Fruit fly (Drosophila melanogaster) whole organism, embryonic: ENCODE measurements around the gene CG14564.
A peak's percentile ranks its signal among the peaks of the same experiment; 100 is the strongest.

ENCODE experiments used
- Aef1 ChIP-seq: fragments of 200-800 bp; sonication (Bioruptor generic); IDR thresholded peaks from 3 replicates; pipeline ENCODE4 v1.3.6; 2022; ENCODE audit warnings: missing biosample characterization, missing genetic modification characterization
- Asciz ChIP-seq: fragments of 200-800 bp; sonication (Bioruptor generic); optimal IDR thresholded peaks from 2 replicates; lab custom pipeline; 2017; ENCODE audit warnings: missing biosample characterization, mild to moderate bottlenecking, missing genetic modification characterization, missing genetic modification reagents
- B-H2 ChIP-seq: fragments of 200-800 bp; sonication (Bioruptor generic); optimal IDR thresholded peaks from 2 replicates; lab custom pipeline; 2018; ENCODE audit warnings: missing biosample characterization, mild to moderate bottlenecking, missing genetic modification characterization
- CG10147 ChIP-seq: fragments of 200-800 bp; sonication (Bioruptor generic); optimal IDR thresholded peaks from 2 replicates; lab custom pipeline; 2019; ENCODE audit warnings: missing biosample characterization, mild to moderate bottlenecking, missing genetic modification characterization, moderate library complexity
- CG10431 ChIP-seq: fragments of 200-800 bp; sonication (Bioruptor generic); optimal IDR thresholded peaks from 3 replicates; lab custom pipeline; 2018; ENCODE audit warnings: missing biosample characterization, mild to moderate bottlenecking, missing genetic modification characterization
- CG10979 ChIP-seq: fragments of 200-800 bp; sonication (Bioruptor generic); optimal IDR thresholded peaks from 2 replicates; lab custom pipeline; 2018; ENCODE audit warnings: missing biosample characterization, mild to moderate bottlenecking, missing genetic modification characterization, moderate library complexity
- CG11247 ChIP-seq: fragments of 200-800 bp; sonication (Bioruptor generic); IDR thresholded peaks from 2 replicates; pipeline ENCODE4 v1.3.6; 2022; ENCODE audit warnings: missing biosample characterization, missing genetic modification characterization
- CG11456 ChIP-seq: fragments of 200-800 bp; sonication (Bioruptor generic); IDR thresholded peaks from 3 replicates; pipeline ENCODE4 v1.3.6; 2022; ENCODE audit warnings: missing biosample characterization, missing genetic modification characterization
- CG16863 ChIP-seq: fragments of 200-800 bp; sonication (Bioruptor generic); optimal IDR thresholded peaks from 3 replicates; lab custom pipeline; 2016; ENCODE audit warnings: missing biosample characterization, missing genetic modification characterization
- CG17186 ChIP-seq: fragments of 200-800 bp; sonication (Bioruptor generic); optimal IDR thresholded peaks from 3 replicates; lab custom pipeline; 2017; ENCODE audit warnings: missing biosample characterization, missing genetic modification reagents, missing genetic modification characterization
- CG1792 ChIP-seq: fragments of 200-800 bp; sonication (Bioruptor generic); optimal IDR thresholded peaks from 2 replicates; lab custom pipeline; 2016; ENCODE audit warnings: missing biosample characterization, missing genetic modification characterization
- CG18764 ChIP-seq: fragments of 200-800 bp; sonication (Bioruptor generic); optimal IDR thresholded peaks from 3 replicates; lab custom pipeline; 2016; ENCODE audit warnings: missing biosample characterization, missing genetic modification characterization
- CG2202 ChIP-seq: fragments of 200-800 bp; sonication (Bioruptor generic); optimal IDR thresholded peaks from 2 replicates; lab custom pipeline; 2018; ENCODE audit warnings: missing biosample characterization, mild to moderate bottlenecking, missing genetic modification characterization
- CG2712 ChIP-seq: fragments of 200-800 bp; optimal IDR thresholded peaks from 3 replicates; lab custom pipeline; 2019; ENCODE audit warnings: missing biosample characterization, mild to moderate bottlenecking, missing genetic modification characterization, moderate library complexity
- CG31224 ChIP-seq: fragments of 200-800 bp; sonication (Bioruptor generic); IDR thresholded peaks from 2 replicates; pipeline ENCODE4 v1.3.6; 2022; ENCODE audit warnings: missing biosample characterization, missing genetic modification characterization
- CG31388 ChIP-seq: fragments of 200-800 bp; sonication (Bioruptor generic); optimal IDR thresholded peaks from 2 replicates; lab custom pipeline; 2016; ENCODE audit warnings: missing biosample characterization, missing genetic modification characterization
- CG33213 ChIP-seq: fragments of 200-800 bp; sonication (Bioruptor generic); optimal IDR thresholded peaks from 3 replicates; lab custom pipeline; 2016; ENCODE audit warnings: missing biosample characterization, missing genetic modification characterization
- CG5245 ChIP-seq: fragments of 200-800 bp; sonication (Bioruptor generic); optimal IDR thresholded peaks from 3 replicates; lab custom pipeline; 2016; ENCODE audit warnings: missing biosample characterization, missing genetic modification characterization
- CG6791 ChIP-seq: fragments of 200-800 bp; sonication (Bioruptor generic); IDR thresholded peaks from 3 replicates; pipeline ENCODE4 v1.3.6; 2022; ENCODE audit warnings: missing biosample characterization, missing genetic modification characterization; ENCODE audit not compliant: partially characterized antibody
- CG7963 ChIP-seq: fragments of 200-800 bp; sonication (Bioruptor generic); IDR thresholded peaks from 3 replicates; pipeline ENCODE4 v1.3.6; 2022; ENCODE audit warnings: missing biosample characterization, missing genetic modification characterization; ENCODE audit not compliant: partially characterized antibody
- CG7987 ChIP-seq: fragments of 200-800 bp; sonication (Bioruptor generic); optimal IDR thresholded peaks from 2 replicates; lab custom pipeline; 2018; ENCODE audit warnings: missing biosample characterization, mild to moderate bottlenecking, missing genetic modification characterization, moderate library complexity
- CG9876 ChIP-seq: fragments of 200-800 bp; sonication (Bioruptor generic); optimal IDR thresholded peaks from 2 replicates; lab custom pipeline; 2016; ENCODE audit warnings: missing biosample characterization, missing genetic modification characterization
- Deaf1 ChIP-seq: fragments of 200-800 bp; optimal IDR thresholded peaks from 3 replicates; lab custom pipeline; 2019; ENCODE audit warnings: missing biosample characterization, mild to moderate bottlenecking, missing genetic modification characterization, moderate library complexity
- Drgx ChIP-seq: fragments of 200-800 bp; sonication (Bioruptor generic); IDR thresholded peaks from 2 replicates; pipeline ENCODE4 v1.3.6; 2022; ENCODE audit warnings: missing biosample characterization, missing genetic modification characterization
- Elba2 ChIP-seq: fragments of 200-800 bp; sonication (Bioruptor generic); optimal IDR thresholded peaks from 3 replicates; lab custom pipeline; 2016; ENCODE audit warnings: missing biosample characterization, missing genetic modification characterization
- Gsc ChIP-seq: fragments of 200-800 bp; sonication (Bioruptor generic); IDR thresholded peaks from 2 replicates; pipeline ENCODE4 v1.3.6; 2022; ENCODE audit warnings: missing biosample characterization, missing genetic modification characterization
- H2.0 ChIP-seq: fragments of 200-800 bp; sonication (Bioruptor generic); IDR thresholded peaks from 2 replicates; pipeline ENCODE4 v1.3.6; 2022; ENCODE audit warnings: missing biosample characterization, missing genetic modification characterization
- HLHmδ ChIP-seq: fragments of 200-800 bp; sonication (Bioruptor generic); optimal IDR thresholded peaks from 2 replicates; lab custom pipeline; 2018; ENCODE audit warnings: missing biosample characterization, mild to moderate bottlenecking, missing genetic modification characterization, moderate library complexity
- Hr3 ChIP-seq: fragments of 200-800 bp; sonication (Bioruptor generic); optimal IDR thresholded peaks from 3 replicates; lab custom pipeline; 2016; ENCODE audit warnings: missing biosample characterization, missing genetic modification characterization
- Lpt ChIP-seq: fragments of >200 bp; optimal IDR thresholded peaks from 2 replicates; lab custom pipeline; 2018; ENCODE audit warnings: missing biosample characterization, missing genetic modification characterization
- MBD-R2 ChIP-seq: fragments of 200-800 bp; sonication (Bioruptor generic); IDR thresholded peaks from 2 replicates; pipeline ENCODE4 v1.3.6; 2022; ENCODE audit warnings: missing biosample characterization, missing genetic modification characterization
- ac ChIP-seq: fragments of 200-800 bp; sonication (Bioruptor generic); optimal IDR thresholded peaks from 3 replicates; lab custom pipeline; 2017; ENCODE audit warnings: missing biosample characterization, mild to moderate bottlenecking, missing genetic modification characterization
- bab2 ChIP-seq: fragments of 200-800 bp; sonication (Bioruptor generic); optimal IDR thresholded peaks from 2 replicates; lab custom pipeline; 2016; ENCODE audit warnings: missing biosample characterization, missing genetic modification characterization
- cad ChIP-seq: fragments of >200 bp; optimal IDR thresholded peaks from 2 replicates; lab custom pipeline; 2017; ENCODE audit warnings: missing biosample characterization, missing genetic modification characterization
- caup ChIP-seq: fragments of 200-800 bp; sonication (Bioruptor generic); optimal IDR thresholded peaks from 3 replicates; lab custom pipeline; 2017; ENCODE audit warnings: missing biosample characterization, mild to moderate bottlenecking, missing genetic modification characterization, moderate library complexity; ENCODE audit not compliant: severe bottlenecking
- croc ChIP-seq: fragments of 200-800 bp; sonication (Bioruptor generic); conservative IDR thresholded peaks from 3 replicates; pipeline ENCODE4 v1.3.6; 2022; ENCODE audit warnings: missing biosample characterization, missing genetic modification characterization
- dpn ChIP-seq, 2 experiments: fragments of 200-800 bp; sonication (Bioruptor generic); optimal IDR thresholded peaks; 3 replicates each; lab custom pipeline; 2016; ENCODE audit warnings: missing biosample characterization in 2 of 2, missing genetic modification characterization in 2 of 2
- eyg ChIP-seq: fragments of 200-800 bp; sonication (Bioruptor generic); optimal IDR thresholded peaks from 3 replicates; lab custom pipeline; 2016; ENCODE audit warnings: missing biosample characterization, missing genetic modification characterization
- fd64A ChIP-seq: fragments of 200-800 bp; sonication (Bioruptor generic); optimal IDR thresholded peaks from 3 replicates; lab custom pipeline; 2018; ENCODE audit warnings: missing biosample characterization, mild to moderate bottlenecking, missing genetic modification characterization
- fd96Cb ChIP-seq: fragments of 200-800 bp; sonication (Bioruptor generic); optimal IDR thresholded peaks from 2 replicates; lab custom pipeline; 2018; ENCODE audit warnings: missing biosample characterization, mild to moderate bottlenecking, missing genetic modification characterization, moderate library complexity
- fru ChIP-seq: fragments of >200 bp; optimal IDR thresholded peaks from 2 replicates; lab custom pipeline; 2017
- gsb ChIP-seq: fragments of 200-800 bp; sonication (Bioruptor generic); IDR thresholded peaks from 2 replicates; pipeline ENCODE4 v1.3.6; 2022; ENCODE audit warnings: missing biosample characterization, missing genetic modification characterization
- h ChIP-seq: fragments of >200 bp; optimal IDR thresholded peaks from 2 replicates; lab custom pipeline; 2017
- inv ChIP-seq: fragments of 200-800 bp; sonication (Bioruptor generic); IDR thresholded peaks from 2 replicates; pipeline ENCODE4 v1.3.6; 2022; ENCODE audit warnings: missing biosample characterization, missing genetic modification characterization; ENCODE audit not compliant: partially characterized antibody
- nerfin-1 ChIP-seq: fragments of 200-800 bp; sonication (Bioruptor generic); optimal IDR thresholded peaks from 3 replicates; lab custom pipeline; 2019; ENCODE audit warnings: missing biosample characterization, mild to moderate bottlenecking, missing genetic modification characterization, moderate library complexity
- onecut ChIP-seq: fragments of 200-800 bp; sonication (Bioruptor generic); IDR thresholded peaks from 2 replicates; pipeline ENCODE4 v1.3.6; 2022; ENCODE audit warnings: missing biosample characterization, missing genetic modification characterization
- ranshi ChIP-seq: fragments of 200-800 bp; sonication (Bioruptor generic); IDR thresholded peaks from 2 replicates; pipeline ENCODE4 v1.3.6; 2022; ENCODE audit warnings: missing biosample characterization, missing genetic modification characterization
- row ChIP-seq: fragments of 200-800 bp; sonication (Bioruptor generic); IDR thresholded peaks from 3 replicates; pipeline ENCODE4 v1.3.6; 2022; ENCODE audit warnings: missing biosample characterization, missing genetic modification characterization
- sug ChIP-seq: fragments of 200-800 bp; optimal IDR thresholded peaks from 2 replicates; lab custom pipeline; 2019; ENCODE audit warnings: missing biosample characterization, mild to moderate bottlenecking, missing genetic modification characterization, moderate library complexity
- tin ChIP-seq: fragments of 200-800 bp; sonication (Bioruptor generic); optimal IDR thresholded peaks from 3 replicates; lab custom pipeline; 2016; ENCODE audit warnings: missing biosample characterization, missing genetic modification characterization
- vnd ChIP-seq: fragments of 200-800 bp; sonication (Bioruptor generic); IDR thresholded peaks from 3 replicates; pipeline ENCODE4 v1.3.6; 2022; ENCODE audit warnings: missing biosample characterization, missing genetic modification characterization; ENCODE audit not compliant: partially characterized antibody
- zfh2 ChIP-seq: fragments of 200-800 bp; sonication (Bioruptor generic); optimal IDR thresholded peaks from 2 replicates; lab custom pipeline; 2016; ENCODE audit warnings: missing biosample characterization, missing genetic modification characterization

The CG14564 gene

DNA sequence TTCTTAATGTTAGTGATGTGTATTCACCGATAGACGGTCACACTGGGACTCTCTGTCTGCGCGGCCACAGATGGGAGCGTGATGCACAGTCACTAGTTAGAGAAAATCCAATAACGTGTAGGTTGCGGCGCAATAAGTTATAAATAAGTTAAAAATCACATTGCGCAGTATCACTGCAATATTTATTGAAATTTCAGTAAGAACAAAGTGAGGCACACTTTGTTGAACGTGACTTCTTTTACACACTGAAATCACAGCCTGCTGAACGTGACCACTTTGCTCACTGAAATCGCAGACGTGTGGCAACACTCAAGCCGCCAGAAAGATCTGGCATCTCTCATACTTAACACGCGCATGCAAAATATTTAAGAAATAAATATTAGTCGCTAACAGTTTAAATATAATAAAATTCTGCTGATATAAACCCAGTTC lies 28.3 kb upstream of the CG14564 start, which contains the start of the genes CG11247 and Polr2H (continued):
- TF ChIP-seq inv (GFP tag; lab: Robert Waterston, UW), result peak; percentile 76
- TF ChIP-seq CG6791, result peak; percentile 75
- peak; percentile 94 for TF ChIP-seq Hr3 (GFP tag; lab: Kevin White, UChicago)
- TF ChIP-seq Elba2 (GFP tag; lab: Kevin White, UChicago), result peak; percentile 79
- peak; percentile 86 for TF ChIP-seq Gsc (GFP tag; lab: Robert Waterston, UW)
- no peak for TF ChIP-seq Asciz (GFP tag; lab: Kevin White, UChicago)
- peak; percentile 78 for TF ChIP-seq nerfin-1 (tag; lab: Kevin White, UChicago)
- TF ChIP-seq cad (GFP tag; lab: Kevin White, UChicago), result no peak
- TF ChIP-seq croc (GFP tag; lab: Robert Waterston, UW), result peak; percentile 90
- TF ChIP-seq CG17186 (GFP tag; lab: Kevin White, UChicago), result peak; percentile 97
- peak; percentile 94 for TF ChIP-seq CG9876
- TF ChIP-seq HLHmδ (GFP tag; lab: Kevin White, UChicago), result no peak
- TF ChIP-seq CG10147 (GFP tag; lab: Kevin White, UChicago), result peak; percentile 68
- peak; percentile 94 for TF ChIP-seq MBD-R2 (GFP tag; lab: Robert Waterston, UW)
- TF ChIP-seq caup (GFP tag; lab: Kevin White, UChicago), result peak; percentile 77
- peak; percentile 78 for TF ChIP-seq vnd (GFP tag; lab: Robert Waterston, UW)
- TF ChIP-seq sug, result peak; percentile 88
- peak; percentile 94 for TF ChIP-seq CG16863 (GFP tag; lab: Kevin White, UChicago)
- peak; percentile 89 for TF ChIP-seq H2.0 (GFP tag; lab: Robert Waterston, UW)
- TF ChIP-seq CG2712 (tag; lab: Kevin White, UChicago), result peak; percentile 90
- peak; percentile 53 for TF ChIP-seq CG2202
- TF ChIP-seq CG11247 (GFP tag; lab: Robert Waterston, UW), result peak; percentile 97
- TF ChIP-seq CG33213, result peak; percentile 90
- peak; percentile 94 to 96 for TF ChIP-seq dpn (GFP tag; optimal IDR thresholded peaks at IDR 0.05; lab: Kevin White, UChicago)
- TF ChIP-seq fru, result no peak
- no peak for TF ChIP-seq h (lab: Kevin White, UChicago)
- peak; percentile 85 for TF ChIP-seq fd96Cb (tag; lab: Kevin White, UChicago)
- TF ChIP-seq CG18764 (GFP tag; lab: Kevin White, UChicago), result peak; percentile 88
- peak; percentile 71; the same call in 1 of the 2 replicates for TF ChIP-seq gsb
- TF ChIP-seq zfh2 (GFP tag; lab: Kevin White, UChicago), result peak; percentile 97
- TF ChIP-seq tin (GFP tag; lab: Kevin White, UChicago), result peak; percentile 94
- TF ChIP-seq bab2 (GFP tag; lab: Kevin White, UChicago), result peak; percentile 95
- TF ChIP-seq CG11456 (GFP tag; lab: Robert Waterston, UW), result peak; percentile 94
- TF ChIP-seq onecut (GFP tag; lab: Robert Waterston, UW), result peak; percentile 61
- TF ChIP-seq CG10431 (GFP tag; lab: Kevin White, UChicago), result peak; percentile 41
- TF ChIP-seq ac (GFP tag; lab: Kevin White, UChicago), result no peak
- peak; percentile 93; the same call in 1 of the 2 replicates for TF ChIP-seq ranshi (GFP tag; lab: Robert Waterston, UW)
- peak; percentile 81 for TF ChIP-seq CG10979 (tag; lab: Kevin White, UChicago)
- TF ChIP-seq B-H2, result peak; percentile 73
- TF ChIP-seq CG7963 (GFP tag; lab: Robert Waterston, UW), result peak; percentile 25; the same call in 1 of the 3 replicates
- peak; percentile 81 for TF ChIP-seq CG5245 (GFP tag; lab: Kevin White, UChicago)
- peak; percentile 89 for TF ChIP-seq eyg (GFP tag; lab: Kevin White, UChicago)
- TF ChIP-seq CG7987 (GFP tag; lab: Kevin White, UChicago), result peak; percentile 55
- peak; percentile 99 for TF ChIP-seq row
- TF ChIP-seq Lpt (GFP tag; lab: Kevin White, UChicago), result no peak
- TF ChIP-seq Drgx (GFP tag; lab: Robert Waterston, UW), result peak; percentile 77
- TF ChIP-seq CG31388 (GFP tag; lab: Kevin White, UChicago), result peak; percentile 71
- no peak for TF ChIP-seq Deaf1
- peak; percentile 89 for TF ChIP-seq CG1792
- peak; percentile 95 for TF ChIP-seq Aef1 (GFP tag; lab: Robert Waterston, UW)
- TF ChIP-seq fd64A, result peak; percentile 18
- peak; percentile 82 for TF ChIP-seq CG31224 (GFP tag; lab: Robert Waterston, UW)
